Worm (Caenorhabditis elegans): ENCODE data around the gene F22F7.2.

Gene F22F7.2

DNA sequence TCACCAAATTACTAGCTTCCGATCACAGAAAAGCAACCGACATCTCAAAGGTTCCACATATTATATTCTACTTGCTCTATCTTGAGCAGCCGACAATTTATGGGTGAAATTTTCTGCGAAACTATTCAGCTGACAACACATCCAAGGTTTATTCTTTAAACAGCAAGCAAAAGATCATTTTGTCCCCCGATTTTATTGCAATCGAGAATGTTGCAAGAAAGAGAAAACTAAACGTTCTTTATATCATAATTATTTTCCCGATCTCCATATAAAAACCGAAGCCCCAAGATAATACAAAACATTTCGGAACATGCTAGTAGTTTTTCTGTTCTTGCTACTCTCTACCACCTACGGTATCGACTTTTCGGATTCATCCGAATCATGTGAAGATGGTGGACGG lies 26.8 kb upstream of the F22F7.2 start, which contains the start of gene clec-207:
TSS of gene clec-207 (plus strand) at position 301 of the 400 bp plus-strand sequence.
- no peak for TF ChIP-seq F37B4.10 (GFP tag; IDR thresholded peaks at IDR 0.05)
- no peak for TF ChIP-seq nhr-179 (tag; optimal IDR thresholded peaks at IDR 0.05)

DNA sequence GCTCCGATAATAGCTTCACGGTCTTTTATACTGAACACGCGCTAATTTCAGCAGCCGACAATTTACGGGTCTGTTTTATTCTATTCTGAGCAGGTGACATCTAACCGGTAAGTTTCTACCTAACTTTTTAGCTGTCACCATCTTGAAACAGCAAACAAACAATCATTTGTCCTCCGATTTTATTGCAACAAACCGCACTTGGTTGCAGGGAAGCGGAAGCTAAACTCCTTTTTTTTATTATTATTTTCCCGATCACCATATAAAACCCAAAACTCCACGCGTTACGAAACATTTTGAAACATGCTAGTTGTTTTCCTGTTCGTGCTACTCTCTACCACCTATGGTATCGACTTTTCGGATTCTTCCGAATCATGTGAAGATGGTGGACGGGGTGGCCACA lies 24.9 kb upstream of the F22F7.2 start, which contains the start of gene clec-208:
TSS of gene clec-208 (plus strand) at position 301 of the 400 bp plus-strand sequence.
- no peak for TF ChIP-seq ztf-28 (GFP tag; IDR thresholded peaks at IDR 0.05)
- no peak for TF ChIP-seq aptf-2 (GFP tag; conservative IDR thresholded peaks at IDR 0.05)
- no peak for TF ChIP-seq Y79H2A.3 (GFP tag; conservative IDR thresholded peaks at IDR 0.05)
- no peak for TF ChIP-seq tbp1 (GFP tag; optimal IDR thresholded peaks at IDR 0.05)
- no peak for TF ChIP-seq let-526 (GFP tag; IDR thresholded peaks at IDR 0.05)
- no peak for TF ChIP-seq ceh-100 (GFP tag; IDR thresholded peaks at IDR 0.05)

DNA sequence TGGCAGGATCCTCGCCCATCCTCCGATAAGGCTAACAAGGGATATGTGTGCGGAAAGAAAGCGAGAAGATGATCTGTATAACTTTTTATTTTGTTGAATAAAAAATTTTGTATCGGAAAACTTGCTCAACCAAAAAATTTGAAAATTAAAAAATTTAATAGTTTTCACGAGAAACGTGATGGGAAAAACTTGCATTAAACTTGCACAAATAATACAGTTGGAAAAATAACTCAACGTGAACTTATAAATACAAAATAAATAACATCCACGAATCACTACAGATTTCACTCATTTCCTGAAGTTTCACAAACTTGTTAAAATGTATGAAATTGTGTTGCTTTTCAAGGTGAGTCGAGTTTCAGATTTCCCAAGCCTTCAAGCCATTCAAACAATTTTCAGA lies 23.5 kb upstream of the F22F7.2 start, which contains the start of gene F36F12.7:
TSS of gene F36F12.7 (plus strand) at position 301 of the 400 bp plus-strand sequence.
- TF ChIP-seq ceh-79 (tag; optimal IDR thresholded peaks at IDR 0.05) = no peak
- TF ChIP-seq akir-1 (GFP tag; optimal IDR thresholded peaks at IDR 0.05) = no peak
- TF ChIP-seq tbp1 (GFP tag; optimal IDR thresholded peaks at IDR 0.05) = no peak
- TF ChIP-seq D2030.7 (GFP tag; IDR thresholded peaks at IDR 0.05) = no peak
- no peak for TF ChIP-seq lin-26 (GFP tag; IDR thresholded peaks at IDR 0.05)
- TF ChIP-seq F10E7.11 (tag; optimal IDR thresholded peaks at IDR 0.05) = no peak
- TF ChIP-seq ztf-25 (GFP tag; IDR thresholded peaks at IDR 0.05) = no peak
- no peak for TF ChIP-seq bed-2 (GFP tag; IDR thresholded peaks at IDR 0.05)

DNA sequence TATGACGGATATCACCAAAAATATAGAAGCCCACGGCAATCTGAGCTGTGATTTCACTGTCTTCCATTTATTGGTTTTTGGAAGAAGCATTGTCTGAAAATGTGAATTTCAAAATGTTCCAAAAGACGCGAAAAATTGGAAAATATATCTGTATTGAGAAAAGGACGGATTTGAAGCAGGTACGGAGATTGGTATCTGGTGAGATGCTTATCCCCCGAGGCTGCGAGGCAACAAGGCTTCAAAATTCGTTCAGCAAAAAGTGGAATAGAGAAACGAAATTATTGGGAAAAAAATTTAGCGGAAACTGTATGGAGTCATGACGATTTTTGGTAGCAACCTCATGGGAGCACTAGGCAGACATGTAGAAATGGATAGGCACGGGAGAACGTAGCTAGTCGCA lies 19.5 kb upstream of the F22F7.2 start, which contains the start of gene F36F12.1:
TSS of gene F36F12.1 (minus strand) at position 101 of the 400 bp plus-strand sequence.
- TF ChIP-seq sptf-2 (GFP tag; optimal IDR thresholded peaks at IDR 0.05) (no peak), F10E7.11 (tag; optimal IDR thresholded peaks at IDR 0.05) (no peak), madf-3 (GFP tag; IDR thresholded peaks at IDR 0.05) (no peak), K12H6.12 (tag; optimal IDR thresholded peaks at IDR 0.05) (no peak), B0261.1 (tag; optimal IDR thresholded peaks at IDR 0.05) (no peak), tbp1 (GFP tag; optimal IDR thresholded peaks at IDR 0.05) (no peak), aptf-3 (GFP tag; IDR thresholded peaks at IDR 0.05) (no peak), bed-2 (GFP tag; IDR thresholded peaks at IDR 0.05) (no peak), zim-3 (tag; optimal IDR thresholded peaks at IDR 0.05) (no peak), C17E4.6 (GFP tag; IDR thresholded peaks at IDR 0.05) (no peak), B0019.2 (GFP tag; conservative IDR thresholded peaks at IDR 0.05) (no peak)

DNA sequence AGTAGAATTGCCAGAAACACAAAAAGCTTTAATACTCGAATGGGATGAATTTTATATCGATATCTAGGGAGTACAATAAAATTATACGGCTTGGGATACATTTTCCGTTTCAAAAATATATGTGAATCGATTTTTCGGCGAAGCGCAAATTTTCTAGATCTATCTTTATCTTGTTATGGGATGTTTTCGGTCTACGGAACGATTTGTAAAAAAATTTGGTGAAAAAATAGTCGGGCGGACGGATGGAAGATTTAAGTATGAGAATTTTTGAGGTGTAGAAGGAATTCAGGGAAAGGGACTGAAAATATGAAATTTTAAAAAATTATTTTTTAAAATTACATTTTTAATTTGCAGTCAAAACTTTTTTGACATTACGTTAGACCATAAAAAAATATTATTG lies 16.6 kb upstream of the F22F7.2 start, which contains the start of gene F22F7.4:
TSS of gene F22F7.4 (minus strand) at position 101 of the 400 bp plus-strand sequence.
- TF ChIP-seq D2030.7 (GFP tag; IDR thresholded peaks at IDR 0.05) = no peak
- no peak for TF ChIP-seq hmg-1.2 (GFP tag; IDR thresholded peaks at IDR 0.05)
- no peak for TF ChIP-seq K12H6.12 (tag; optimal IDR thresholded peaks at IDR 0.05)
- TF ChIP-seq ama-1 (optimal IDR thresholded peaks at IDR 0.05) = no peak
- no peak for TF ChIP-seq ama-1 (GFP tag; optimal IDR thresholded peaks at IDR 0.05)
- TF ChIP-seq ceh-100 (GFP tag; IDR thresholded peaks at IDR 0.05) = no peak
- TF ChIP-seq ceh-79 (tag; optimal IDR thresholded peaks at IDR 0.05) = no peak
- TF ChIP-seq B0261.1 (tag; optimal IDR thresholded peaks at IDR 0.05) = no peak
- TF ChIP-seq nhr-80 (tag; optimal IDR thresholded peaks at IDR 0.05) = no peak
- no peak for TF ChIP-seq nhr-27 (tag; optimal IDR thresholded peaks at IDR 0.05)

DNA sequence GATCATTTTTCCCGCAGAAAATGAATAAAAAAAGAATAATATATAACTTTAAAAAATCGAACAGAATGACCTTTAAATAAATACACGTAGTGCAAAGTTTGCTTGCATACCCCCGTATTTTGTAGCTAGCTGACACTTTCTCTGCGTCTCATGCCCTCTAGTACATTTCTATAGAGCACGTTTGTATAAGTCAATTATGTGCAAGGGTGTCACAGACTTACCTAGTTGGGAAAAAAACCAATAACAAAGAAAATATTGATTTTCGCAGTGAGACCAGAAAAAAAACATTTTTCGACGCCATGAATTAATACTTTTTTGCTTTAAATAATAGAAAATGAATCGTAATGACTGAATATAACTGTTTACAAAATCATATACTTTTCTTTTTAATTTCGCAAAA lies 13.3 kb upstream of the F22F7.2 start, which contains the start of gene ckb-4:
TSS of gene ckb-4 (minus strand) at position 140 of the 400 bp plus-strand sequence.
- TF ChIP-seq nhr-80 (tag; optimal IDR thresholded peaks at IDR 0.05) = peak; percentile 22
- no peak for TF ChIP-seq aptf-2 (GFP tag; conservative IDR thresholded peaks at IDR 0.05)
- TF ChIP-seq egl-18 (GFP tag; IDR thresholded peaks at IDR 0.05) = no peak

Data from whole organism, young adult.